Fruit fly (Drosophila melanogaster): Measurements from ENCODE around the gene CG13625.

The CG13625 gene

dm6 chr3R:24625517-24625925, 40.6 kb upstream of the CG13625 start, which contains the start of the genes Syx18 and atl (continued):
- TF ChIP-seq sr (GFP tag; IDR thresholded peaks at IDR 0.05) (no peak), CG9437 (GFP tag; optimal IDR thresholded peaks at IDR 0.05) (no peak), toy (GFP tag; IDR thresholded peaks at IDR 0.05) (no peak), CG9609 (GFP tag; optimal IDR thresholded peaks at IDR 0.05) (peak; percentile 3), CG2116 (GFP tag; optimal IDR thresholded peaks at IDR 0.05) (peak; percentile 35), Sry-β (GFP tag; optimal IDR thresholded peaks at IDR 0.05) (peak; percentile 60), ind (GFP tag; optimal IDR thresholded peaks at IDR 0.05) (no peak), Oli (tag; optimal IDR thresholded peaks at IDR 0.05) (no peak), CG4360 (GFP tag; IDR thresholded peaks at IDR 0.05) (no peak), ERR (GFP tag; optimal IDR thresholded peaks at IDR 0.05) (no peak), Dad (GFP tag; optimal IDR thresholded peaks at IDR 0.05) (no peak), so (GFP tag; IDR thresholded peaks at IDR 0.05) (no peak), CG6175 (GFP tag; IDR thresholded peaks at IDR 0.05) (no peak), grau (tag; optimal IDR thresholded peaks at IDR 0.05) (peak; percentile 33), CG6272 (GFP tag; IDR thresholded peaks at IDR 0.05) (no peak), CG13624 (GFP tag; optimal IDR thresholded peaks at IDR 0.05) (no peak), CG33557 (GFP tag; optimal IDR thresholded peaks at IDR 0.05) (no peak), grn (GFP tag; optimal IDR thresholded peaks at IDR 0.05) (no peak), CG2120 (GFP tag; optimal IDR thresholded peaks at IDR 0.05) (peak; percentile 28), Scr (GFP tag; IDR thresholded peaks at IDR 0.05; ENCODE audit: partially characterized antibody) (peak; percentile 31; the same call in 1 of the 2 replicates), rib (GFP tag; IDR thresholded peaks at IDR 0.05) (no peak), ap (GFP tag; IDR thresholded peaks at IDR 0.05) (no peak), bowl (GFP tag; IDR thresholded peaks at IDR 0.05) (no peak), NC2α (GFP tag; optimal IDR thresholded peaks at IDR 0.05) (no peak), p53 (GFP tag; optimal IDR thresholded peaks at IDR 0.05) (no peak), Lhr (GFP tag; optimal IDR thresholded peaks at IDR 0.05) (peak; percentile 72), CG4404 (GFP tag; IDR thresholded peaks at IDR 0.05) (no peak), jigr1 (GFP tag; IDR thresholded peaks at IDR 0.05) (no peak), Hsf (GFP tag; optimal IDR thresholded peaks at IDR 0.05) (no peak), CG6254 (GFP tag; optimal IDR thresholded peaks at IDR 0.05) (no peak), Hmr (GFP tag; optimal IDR thresholded peaks at IDR 0.05) (peak; percentile 75), hbn (GFP tag; IDR thresholded peaks at IDR 0.05; ENCODE audit: partially characterized antibody) (peak; percentile 36; the same call in 1 of the 2 replicates), psq (GFP tag; optimal IDR thresholded peaks at IDR 0.05) (no peak), CG3407 (GFP tag; optimal IDR thresholded peaks at IDR 0.05) (no peak), CG6791 (GFP tag; IDR thresholded peaks at IDR 0.05; ENCODE audit: partially characterized antibody) (no peak), CG11398 (GFP tag; optimal IDR thresholded peaks at IDR 0.05) (peak; percentile 1), mirr (GFP tag; optimal IDR thresholded peaks at IDR 0.05) (peak; percentile 13), pita (GFP tag; optimal IDR thresholded peaks at IDR 0.05) (no peak), Xrp1 (GFP tag; IDR thresholded peaks at IDR 0.05) (no peak), crol (GFP tag; IDR thresholded peaks at IDR 0.05) (no peak), pfk (GFP tag; optimal IDR thresholded peaks at IDR 0.05) (no peak), Chrac-16 (GFP tag; optimal IDR thresholded peaks at IDR 0.05) (no peak), CG32772 (GFP tag; IDR thresholded peaks at IDR 0.05) (no peak), Usf (GFP tag; optimal IDR thresholded peaks at IDR 0.05) (no peak), CG11560 (tag; IDR thresholded peaks at IDR 0.05) (no peak), Six4 (GFP tag; optimal IDR thresholded peaks at IDR 0.05) (no peak), wdn (GFP tag; IDR thresholded peaks at IDR 0.05) (no peak), Lim3 (GFP tag; IDR thresholded peaks at IDR 0.05) (no peak), lab (GFP tag; optimal IDR thresholded peaks at IDR 0.05) (peak; percentile 31), CG2875 (GFP tag; optimal IDR thresholded peaks at IDR 0.05) (peak; percentile 23), CG33213 (GFP tag; optimal IDR thresholded peaks at IDR 0.05) (peak; percentile 75), Fer3 (tag; optimal IDR thresholded peaks at IDR 0.05) (no peak)

All from whole organism, embryonic.